Fruit fly (Drosophila melanogaster) whole organism, embryonic: Measurements from ENCODE around the gene Pvf1.
A peak's percentile ranks its signal among the peaks of the same experiment; 100 is the strongest.

Experiments
- Bteb2 ChIP-seq: fragments of 200-800 bp; sonication (Bioruptor generic); optimal IDR thresholded peaks from 2 replicates; lab custom pipeline; 2016; ENCODE audit warnings: missing biosample characterization, missing genetic modification characterization
- CG10209 ChIP-seq: fragments of 200-800 bp; sonication (Bioruptor generic); optimal IDR thresholded peaks from 3 replicates; lab custom pipeline; 2017; ENCODE audit warnings: missing biosample characterization, mild to moderate bottlenecking, missing genetic modification characterization, missing genetic modification reagents
- CG10267 ChIP-seq: fragments of 200-800 bp; sonication (Bioruptor generic); optimal IDR thresholded peaks from 2 replicates; lab custom pipeline; 2018; ENCODE audit warnings: missing biosample characterization, mild to moderate bottlenecking, missing genetic modification characterization, moderate library complexity
- CG11398 ChIP-seq: fragments of 200-800 bp; sonication (Bioruptor generic); optimal IDR thresholded peaks from 2 replicates; lab custom pipeline; 2016; ENCODE audit warnings: missing biosample characterization, missing genetic modification characterization
- CG12391 ChIP-seq: fragments of 200-800 bp; sonication (Bioruptor generic); optimal IDR thresholded peaks from 3 replicates; lab custom pipeline; 2018; ENCODE audit warnings: missing biosample characterization, mild to moderate bottlenecking, missing genetic modification characterization, moderate library complexity
- CG12769 ChIP-seq: fragments of 200-800 bp; sonication (Bioruptor generic); optimal IDR thresholded peaks from 2 replicates; lab custom pipeline; 2019; ENCODE audit warnings: missing biosample characterization, mild to moderate bottlenecking, missing genetic modification characterization, moderate library complexity
- CG13123 ChIP-seq: fragments of 200-800 bp; sonication (Bioruptor generic); optimal IDR thresholded peaks from 2 replicates; lab custom pipeline; 2016; ENCODE audit warnings: missing biosample characterization, missing genetic modification characterization
- CG13424 ChIP-seq: fragments of 200-800 bp; sonication (Bioruptor generic); optimal IDR thresholded peaks from 2 replicates; lab custom pipeline; 2019; ENCODE audit warnings: missing biosample characterization, mild to moderate bottlenecking, missing genetic modification characterization, moderate library complexity
- CG15269 ChIP-seq: fragments of 200-800 bp; sonication (Bioruptor generic); optimal IDR thresholded peaks from 2 replicates; lab custom pipeline; 2018; ENCODE audit warnings: missing biosample characterization, mild to moderate bottlenecking, missing genetic modification characterization, moderate library complexity
- CG15514 ChIP-seq: fragments of 200-800 bp; sonication (Bioruptor generic); optimal IDR thresholded peaks from 3 replicates; lab custom pipeline; 2017; ENCODE audit warnings: missing biosample characterization, missing genetic modification characterization, mild to moderate bottlenecking, moderate library complexity, missing genetic modification reagents
- CG17612 ChIP-seq: fragments of 200-800 bp; sonication (Bioruptor generic); IDR thresholded peaks from 2 replicates; pipeline ENCODE4 v1.3.6; 2022; ENCODE audit warnings: missing biosample characterization, missing genetic modification characterization
- CG2199 ChIP-seq: fragments of 200-800 bp; sonication (Bioruptor generic); IDR thresholded peaks from 3 replicates; pipeline ENCODE4 v1.3.6; 2022; ENCODE audit warnings: missing biosample characterization, missing genetic modification characterization
- CG34224 ChIP-seq: fragments of 200-800 bp; sonication (Bioruptor generic); IDR thresholded peaks from 3 replicates; pipeline ENCODE4 v1.3.6; 2022; ENCODE audit warnings: missing biosample characterization, missing genetic modification characterization; ENCODE audit not compliant: partially characterized antibody
- CG4424 ChIP-seq: fragments of 200-800 bp; sonication (Bioruptor generic); optimal IDR thresholded peaks from 3 replicates; lab custom pipeline; 2016; ENCODE audit warnings: missing biosample characterization, missing genetic modification characterization
- CG6689 ChIP-seq: fragments of 200-800 bp; sonication (Bioruptor generic); IDR thresholded peaks from 2 replicates; pipeline ENCODE4 v1.3.6; 2022; ENCODE audit warnings: missing biosample characterization, missing genetic modification characterization
- CG8478 ChIP-seq: fragments of >200 bp; optimal IDR thresholded peaks from 2 replicates; lab custom pipeline; 2018
- CG8924 ChIP-seq: fragments of 200-800 bp; optimal IDR thresholded peaks from 3 replicates; lab custom pipeline; 2019; ENCODE audit warnings: missing biosample characterization, mild to moderate bottlenecking, missing genetic modification characterization, moderate library complexity
- CG9215 ChIP-seq: fragments of 200-800 bp; sonication (Bioruptor generic); IDR thresholded peaks from 2 replicates; pipeline ENCODE4 v1.3.6; 2022; ENCODE audit warnings: missing biosample characterization, missing genetic modification characterization
- CG9817 ChIP-seq: fragments of 200-800 bp; sonication (Bioruptor generic); optimal IDR thresholded peaks from 2 replicates; lab custom pipeline; 2018; ENCODE audit warnings: missing biosample characterization, mild to moderate bottlenecking, missing genetic modification characterization, moderate library complexity
- Chrac-16 ChIP-seq: fragments of 200-800 bp; sonication (Bioruptor generic); optimal IDR thresholded peaks from 3 replicates; lab custom pipeline; 2016; ENCODE audit warnings: missing biosample characterization, missing genetic modification characterization
- CrebB ChIP-seq: fragments of 200-800 bp; sonication (Bioruptor generic); optimal IDR thresholded peaks from 3 replicates; lab custom pipeline; 2018; ENCODE audit warnings: missing biosample characterization, mild to moderate bottlenecking, missing genetic modification characterization
- ERR ChIP-seq: fragments of 200-800 bp; sonication (Bioruptor generic); optimal IDR thresholded peaks from 2 replicates; lab custom pipeline; 2016; ENCODE audit warnings: missing biosample characterization, missing genetic modification characterization
- Eip74EF ChIP-seq, 2 experiments: fragments of 200-800 bp in 1 of 2; fragments of >200 bp in 1 of 2; sonication (Bioruptor generic) in 1 of 2; optimal IDR thresholded peaks; 2 replicates each; lab custom pipeline; 2017 to 2019; ENCODE audit warnings: missing biosample characterization in 2 of 2, missing genetic modification characterization in 2 of 2, mild to moderate bottlenecking in 1 of 2, moderate library complexity in 1 of 2
- MBD-R2 ChIP-seq: fragments of 200-800 bp; sonication (Bioruptor generic); IDR thresholded peaks from 2 replicates; pipeline ENCODE4 v1.3.6; 2022; ENCODE audit warnings: missing biosample characterization, missing genetic modification characterization
- Mad ChIP-seq: fragments of 200-800 bp; sonication (Bioruptor generic); optimal IDR thresholded peaks from 2 replicates; lab custom pipeline; 2016; ENCODE audit warnings: missing biosample characterization, missing genetic modification characterization
- Med ChIP-seq: fragments of 200-800 bp; sonication (Bioruptor generic); peaks from one replicate; lab custom pipeline; 2016; ENCODE audit warnings: missing biosample characterization, missing genetic modification characterization, mild to moderate bottlenecking, inconsistent platforms, moderate library complexity
- Sry-δ ChIP-seq: fragments of 200-800 bp; sonication (Bioruptor generic); optimal IDR thresholded peaks from 2 replicates; lab custom pipeline; 2016; ENCODE audit warnings: missing biosample characterization, missing genetic modification characterization
- YL-1 ChIP-seq: fragments of 200-800 bp; sonication (Bioruptor generic); optimal IDR thresholded peaks from 3 replicates; lab custom pipeline; 2017; ENCODE audit warnings: missing biosample characterization, mild to moderate bottlenecking, missing genetic modification characterization
- ab ChIP-seq: fragments of 200-800 bp; sonication (Bioruptor generic); optimal IDR thresholded peaks from 2 replicates; lab custom pipeline; 2016; ENCODE audit warnings: missing biosample characterization, missing genetic modification characterization
- ara ChIP-seq: fragments of 200-800 bp; sonication (Bioruptor generic); IDR thresholded peaks from 2 replicates; pipeline ENCODE4 v1.3.6; 2022; ENCODE audit warnings: missing biosample characterization, missing genetic modification characterization
- ase ChIP-seq: fragments of 200-800 bp; sonication (Bioruptor generic); IDR thresholded peaks from 3 replicates; pipeline ENCODE4 v1.3.6; 2022; ENCODE audit warnings: missing biosample characterization, missing genetic modification characterization
- ato ChIP-seq: fragments of 200-800 bp; sonication (Bioruptor generic); IDR thresholded peaks from 2 replicates; pipeline ENCODE4 v1.3.6; 2022; ENCODE audit warnings: missing biosample characterization, missing genetic modification characterization; ENCODE audit not compliant: partially characterized antibody
- bbx ChIP-seq: fragments of 200-800 bp; sonication (Bioruptor generic); IDR thresholded peaks from 2 replicates; pipeline ENCODE4 v1.3.6; 2022; ENCODE audit warnings: missing biosample characterization, missing genetic modification characterization; ENCODE audit not compliant: partially characterized antibody
- bigmax ChIP-seq: fragments of 200-800 bp; sonication (Bioruptor generic); optimal IDR thresholded peaks from 2 replicates; lab custom pipeline; 2018; ENCODE audit warnings: missing biosample characterization, mild to moderate bottlenecking, missing genetic modification characterization
- bsh ChIP-seq, 2 experiments: fragments of 200-800 bp; sonication (Bioruptor generic); optimal IDR thresholded peaks; 2 replicates each; lab custom pipeline; 2017 to 2018; ENCODE audit warnings: mild to moderate bottlenecking in 2 of 2, missing biosample characterization in 2 of 2, missing genetic modification characterization in 2 of 2, moderate library complexity in 1 of 2
- dati ChIP-seq: fragments of 200-800 bp; sonication (Bioruptor generic); IDR thresholded peaks from 2 replicates; pipeline ENCODE4 v1.3.6; 2022; ENCODE audit warnings: missing biosample characterization, missing genetic modification characterization
- dm ChIP-seq: fragments of 200-800 bp; sonication (Bioruptor generic); optimal IDR thresholded peaks from 3 replicates; lab custom pipeline; 2016; ENCODE audit warnings: missing biosample characterization, missing genetic modification characterization
- her ChIP-seq: fragments of 200-800 bp; sonication (Bioruptor generic); optimal IDR thresholded peaks from 2 replicates; lab custom pipeline; 2016; ENCODE audit warnings: missing biosample characterization, missing genetic modification characterization
- inv ChIP-seq: fragments of 200-800 bp; sonication (Bioruptor generic); IDR thresholded peaks from 2 replicates; pipeline ENCODE4 v1.3.6; 2022; ENCODE audit warnings: missing biosample characterization, missing genetic modification characterization; ENCODE audit not compliant: partially characterized antibody
- jigr1 ChIP-seq: fragments of 200-800 bp; sonication (Bioruptor generic); IDR thresholded peaks from 3 replicates; pipeline ENCODE4 v1.3.6; 2022; ENCODE audit warnings: missing biosample characterization, missing genetic modification characterization
- lmd ChIP-seq: fragments of 200-800 bp; sonication (Bioruptor generic); IDR thresholded peaks from 2 replicates; pipeline ENCODE4 v1.3.6; 2022; ENCODE audit warnings: missing biosample characterization, missing genetic modification characterization
- mld ChIP-seq: fragments of 200-800 bp; sonication (Bioruptor generic); IDR thresholded peaks from 3 replicates; pipeline ENCODE4 v1.3.6; 2022; ENCODE audit warnings: missing biosample characterization, missing genetic modification characterization; ENCODE audit not compliant: partially characterized antibody
- pita ChIP-seq: fragments of 200-800 bp; sonication (Bioruptor generic); optimal IDR thresholded peaks from 2 replicates; lab custom pipeline; 2017; ENCODE audit warnings: missing biosample characterization, mild to moderate bottlenecking, missing genetic modification characterization
- pros ChIP-seq: fragments of 200-800 bp; sonication (Bioruptor generic); optimal IDR thresholded peaks from 3 replicates; lab custom pipeline; 2019; ENCODE audit warnings: missing biosample characterization, mild to moderate bottlenecking, missing genetic modification characterization, moderate library complexity
- rib ChIP-seq: fragments of 200-800 bp; sonication (Bioruptor generic); IDR thresholded peaks from 2 replicates; pipeline ENCODE4 v1.3.6; 2022; ENCODE audit warnings: missing biosample characterization, missing genetic modification characterization
- sima ChIP-seq: fragments of 200-800 bp; sonication (Bioruptor generic); optimal IDR thresholded peaks from 2 replicates; lab custom pipeline; 2016; ENCODE audit warnings: missing biosample characterization, missing genetic modification characterization
- sr ChIP-seq: fragments of 200-800 bp; sonication (Bioruptor generic); IDR thresholded peaks from 3 replicates; pipeline ENCODE4 v1.3.6; 2022; ENCODE audit warnings: missing biosample characterization, missing genetic modification characterization
- twi ChIP-seq: fragments of 200-800 bp; optimal IDR thresholded peaks from 2 replicates; lab custom pipeline; 2019; ENCODE audit warnings: missing biosample characterization, mild to moderate bottlenecking, missing genetic modification characterization, moderate library complexity
- vvl ChIP-seq: fragments of 200-800 bp; sonication (Bioruptor generic); IDR thresholded peaks from 2 replicates; pipeline ENCODE4 v1.3.6; 2022; ENCODE audit warnings: missing biosample characterization, missing genetic modification characterization
- wor ChIP-seq: fragments of 200-800 bp; sonication (Bioruptor generic); IDR thresholded peaks from 2 replicates; pipeline ENCODE4 v1.3.6; 2022; ENCODE audit warnings: missing biosample characterization, missing genetic modification characterization
- zen2 ChIP-seq: fragments of 200-800 bp; sonication (Bioruptor generic); IDR thresholded peaks from 3 replicates; pipeline ENCODE4 v1.3.6; 2022; ENCODE audit warnings: missing biosample characterization, missing genetic modification characterization; ENCODE audit not compliant: partially characterized antibody

Pvf1 gene

dm6 chrX:18834399-18834798, 1.9 kb downstream of the Pvf1 start (continued):
- TF ChIP-seq dati (GFP tag; lab: Robert Waterston, UW): no peak
- no peak for TF ChIP-seq rib (GFP tag; lab: Robert Waterston, UW)
- no peak for TF ChIP-seq CG13424 (tag; lab: Kevin White, UChicago)
- TF ChIP-seq ara (GFP tag; lab: Robert Waterston, UW): 0 out of 2 replicates have a peak, but pooled peaks have one; percentile 12
- TF ChIP-seq mld: no peak
- TF ChIP-seq her (GFP tag; lab: Kevin White, UChicago): no peak
- TF ChIP-seq Bteb2 (GFP tag; lab: Kevin White, UChicago): no peak
- TF ChIP-seq CG6689 (GFP tag; lab: Robert Waterston, UW): 0 out of 2 replicates have a peak, but pooled peaks have one; percentile 39
- no peak for TF ChIP-seq pros (GFP tag; lab: Kevin White, UChicago)
- no peak for TF ChIP-seq CG12769
- TF ChIP-seq CG34224 (GFP tag; lab: Robert Waterston, UW): no peak
- TF ChIP-seq zen2: no peak
- peak; percentile 6 for TF ChIP-seq CG10267
- TF ChIP-seq pita (GFP tag; lab: Kevin White, UChicago): no peak
- peak; percentile 90 for TF ChIP-seq Med (GFP tag; lab: Kevin White, UChicago)
- 0 out of 2 replicates have a peak, but pooled peaks have one; percentile 24 for TF ChIP-seq lmd (GFP tag; lab: Robert Waterston, UW)
- TF ChIP-seq ab (GFP tag; lab: Kevin White, UChicago): no peak
- no peak for TF ChIP-seq CrebB (tag; lab: Kevin White, UChicago)
- TF ChIP-seq CG9817 (tag; lab: Kevin White, UChicago): no peak
- no peak for TF ChIP-seq Chrac-16
- no peak for TF ChIP-seq CG17612 (GFP tag; lab: Robert Waterston, UW)
- 0 out of 3 replicates have a peak, but pooled peaks have one; percentile 42 for TF ChIP-seq ase (GFP tag; lab: Robert Waterston, UW)
- TF ChIP-seq sima: no peak
- no peak for TF ChIP-seq bsh (GFP tag; optimal IDR thresholded peaks at IDR 0.05; lab: Kevin White, UChicago)
- TF ChIP-seq vvl (GFP tag; lab: Robert Waterston, UW): peak; percentile 51; the same call in 1 of the 2 replicates
- TF ChIP-seq bigmax (GFP tag; lab: Kevin White, UChicago): no peak
- no peak for TF ChIP-seq bbx (GFP tag; lab: Robert Waterston, UW)
- TF ChIP-seq Sry-δ (GFP tag; lab: Kevin White, UChicago): no peak
- TF ChIP-seq CG4424 (GFP tag; lab: Kevin White, UChicago): no peak
- no peak for TF ChIP-seq CG12391
- no peak for TF ChIP-seq CG13123
- TF ChIP-seq ato: no peak
- TF ChIP-seq Eip74EF (GFP tag; optimal IDR thresholded peaks at IDR 0.05; lab: Kevin White, UChicago): no peak
- TF ChIP-seq MBD-R2 (GFP tag; lab: Robert Waterston, UW): no peak; the same call in 1 of the 2 replicates
- TF ChIP-seq CG9215 (GFP tag; lab: Robert Waterston, UW): no peak
- TF ChIP-seq sr (GFP tag; lab: Robert Waterston, UW): no peak
- TF ChIP-seq YL-1 (GFP tag; lab: Kevin White, UChicago): no peak
- TF ChIP-seq CG15269 (tag; lab: Kevin White, UChicago): no peak
- TF ChIP-seq CG10209: peak; percentile 33
- TF ChIP-seq CG11398 (GFP tag; lab: Kevin White, UChicago): no peak
- TF ChIP-seq CG8924 (tag; lab: Kevin White, UChicago): no peak
- TF ChIP-seq Mad (GFP tag; lab: Kevin White, UChicago): no peak
- no peak for TF ChIP-seq twi (tag; lab: Kevin White, UChicago)
- TF ChIP-seq dm (GFP tag; lab: Kevin White, UChicago): no peak
- TF ChIP-seq wor (GFP tag; lab: Robert Waterston, UW): no peak
- no peak for TF ChIP-seq inv (GFP tag; lab: Robert Waterston, UW)
- no peak for TF ChIP-seq CG15514 (GFP tag; lab: Kevin White, UChicago)
- no peak for TF ChIP-seq jigr1 (GFP tag; lab: Robert Waterston, UW)
- no peak for TF ChIP-seq CG2199 (GFP tag; lab: Robert Waterston, UW)
- no peak for TF ChIP-seq ERR (GFP tag; lab: Kevin White, UChicago)
- no peak for TF ChIP-seq CG8478 (lab: Kevin White, UChicago)
